Fruit fly (Drosophila melanogaster): ENCODE data around the gene CG42521.

The CG42521 gene

DNA sequence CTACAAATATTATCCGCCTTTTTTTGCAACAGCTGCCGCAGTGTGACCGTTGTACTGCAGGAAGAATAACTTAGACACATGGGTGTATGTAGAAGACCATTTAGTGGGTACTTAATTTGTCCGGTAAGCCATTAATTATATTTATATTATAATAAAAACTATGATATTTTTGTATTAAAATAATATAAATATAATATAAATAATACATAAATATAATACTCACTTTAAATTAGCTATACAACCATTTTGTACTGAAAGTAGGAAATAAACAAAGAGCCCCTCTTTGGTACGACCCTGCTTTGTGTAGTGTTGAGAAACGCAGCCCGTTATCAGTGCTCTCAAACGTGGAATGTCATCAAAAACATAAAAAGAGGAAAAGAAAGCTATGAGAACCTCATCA lies 14.4 kb upstream of the CG42521 start, which contains the start of gene Cnep1r2 (continued):
- TF ChIP-seq Hr4 (GFP tag; optimal IDR thresholded peaks at IDR 0.05) (no peak), CG10631 (GFP tag; optimal IDR thresholded peaks at IDR 0.05) (peak; percentile 97), topi (GFP tag; optimal IDR thresholded peaks at IDR 0.05) (peak; percentile 86), CG11762 (GFP tag; optimal IDR thresholded peaks at IDR 0.05; ENCODE audit: insufficient read depth) (peak; percentile 76), CG6792 (GFP tag; optimal IDR thresholded peaks at IDR 0.05) (peak; percentile 87), fkh (GFP tag; optimal IDR thresholded peaks at IDR 0.05) (peak; percentile 78), CG6808 (GFP tag; optimal IDR thresholded peaks at IDR 0.05) (peak; percentile 88), Eip93F (GFP tag; optimal IDR thresholded peaks at IDR 0.05) (peak; percentile 66), CG4318 (GFP tag; optimal IDR thresholded peaks at IDR 0.05) (peak; percentile 91), Sox14 (GFP tag; optimal IDR thresholded peaks at IDR 0.05) (peak; percentile 84), CG7368 (GFP tag; optimal IDR thresholded peaks at IDR 0.05) (no peak), CG15336 (GFP tag; IDR thresholded peaks at IDR 0.05) (peak; percentile 94), Ets21C (GFP tag; optimal IDR thresholded peaks at IDR 0.05) (peak; percentile 75), CG1621 (tag; optimal IDR thresholded peaks at IDR 0.05) (no peak)

DNA sequence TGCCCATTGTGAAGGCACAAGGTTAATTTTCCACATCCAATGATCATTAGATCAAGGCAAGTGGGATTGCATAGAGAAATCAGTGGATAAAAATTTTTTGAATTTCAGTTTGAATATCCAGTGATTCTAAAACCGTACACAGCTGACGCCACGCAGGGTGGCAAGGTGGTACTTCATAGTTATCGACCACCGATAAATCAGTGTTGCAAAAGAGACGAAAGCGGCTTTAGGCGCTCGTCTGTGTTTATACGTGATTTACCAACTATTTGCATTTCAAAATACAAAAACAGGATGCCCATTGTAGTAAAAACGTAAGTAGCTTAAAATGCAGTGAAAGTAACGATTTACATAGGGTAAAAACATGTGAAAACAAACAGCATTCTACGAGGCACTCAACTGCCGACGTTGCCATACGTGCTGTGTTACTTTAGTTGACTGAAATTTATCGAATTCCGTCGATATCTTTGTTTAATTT lies 7.5 kb upstream of the CG42521 start, which contains the start of the genes CG42535, CG34001 and hay:
Gene CG42535 (minus strand): TSS at position 51 of the 475 bp plus-strand sequence.
Gene CG34001 (plus strand): TSS at position 195 of the 475 bp plus-strand sequence.
Gene hay (plus strand): TSS at position 195 of the 475 bp plus-strand sequence.
- TF ChIP-seq fkh (GFP tag; optimal IDR thresholded peaks at IDR 0.05): no peak
- TF ChIP-seq Hr39 (GFP tag; optimal IDR thresholded peaks at IDR 0.05): no peak
- TF ChIP-seq Smox (GFP tag; optimal IDR thresholded peaks at IDR 0.05): no peak
- peak; percentile 45 for TF ChIP-seq Sox14 (GFP tag; optimal IDR thresholded peaks at IDR 0.05)
- no peak for TF ChIP-seq cyc (GFP tag; optimal IDR thresholded peaks at IDR 0.05)

DNA sequence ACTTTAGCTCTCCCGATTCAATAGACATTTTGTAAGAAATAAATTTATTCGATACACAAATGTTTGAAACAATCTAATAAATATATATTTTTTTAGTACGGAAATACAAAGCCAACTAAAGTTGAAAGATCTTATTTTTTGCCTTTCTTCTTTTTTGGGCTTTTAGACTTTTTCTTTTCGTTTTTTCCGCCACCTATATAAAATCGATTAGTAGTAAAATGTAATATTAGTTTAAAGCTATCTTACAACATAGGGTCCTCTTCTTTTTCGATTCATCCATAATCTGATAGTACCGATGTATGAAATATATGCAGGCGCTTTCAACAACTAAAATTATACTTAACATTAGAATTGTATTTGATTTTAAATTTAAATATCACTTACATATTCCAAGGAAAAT lies 6.6 kb upstream of the CG42521 start, which contains the start of gene CG42536:
Gene CG42536 (minus strand): TSS at position 101 of the 400 bp plus-strand sequence.
- TF ChIP-seq CG31627 (GFP tag; optimal IDR thresholded peaks at IDR 0.05) (no peak), CG8319 (GFP tag; optimal IDR thresholded peaks at IDR 0.05) (no peak), eg (GFP tag; IDR thresholded peaks at IDR 0.05) (no peak), CG10669 (GFP tag; optimal IDR thresholded peaks at IDR 0.05) (no peak), achi (GFP tag; optimal IDR thresholded peaks at IDR 0.05) (no peak), Gug (GFP tag; IDR thresholded peaks at IDR 0.05) (no peak), Sox102F (GFP tag; optimal IDR thresholded peaks at IDR 0.05) (no peak), CG3032 (tag; optimal IDR thresholded peaks at IDR 0.05) (no peak), CG34406 (GFP tag; optimal IDR thresholded peaks at IDR 0.05) (no peak), svp (GFP tag) (no peak), salr (GFP tag; optimal IDR thresholded peaks at IDR 0.05) (no peak), esn (GFP tag; optimal IDR thresholded peaks at IDR 0.05) (no peak)

DNA sequence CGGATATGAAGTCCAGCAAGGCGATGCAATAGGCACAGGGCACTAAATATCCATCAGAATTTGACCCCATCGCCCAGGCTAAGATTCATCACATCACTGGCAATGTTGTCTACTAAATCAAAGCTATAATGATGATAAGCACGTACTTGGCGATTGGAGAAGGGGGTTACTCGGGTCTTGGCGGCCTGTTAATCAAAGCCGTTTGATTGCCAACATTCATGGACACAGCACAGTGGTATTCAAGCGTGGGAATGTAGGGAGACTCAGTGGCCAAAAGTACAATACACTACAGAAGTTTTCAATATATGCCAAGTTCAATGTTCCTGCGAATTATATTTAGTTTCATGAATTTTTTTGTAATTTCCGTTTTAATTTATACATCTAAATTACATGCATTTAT lies 5.0 kb upstream of the CG42521 start, which contains the start of gene CG14151:
Gene CG14151 (minus strand): TSS at position 101 of the 400 bp plus-strand sequence.
- TF ChIP-seq spab (GFP tag; optimal IDR thresholded peaks at IDR 0.05): no peak
- no peak for TF ChIP-seq CG10631 (GFP tag; optimal IDR thresholded peaks at IDR 0.05)
- TF ChIP-seq CG6163 (GFP tag; IDR thresholded peaks at IDR 0.05): no peak
- TF ChIP-seq eg (GFP tag; IDR thresholded peaks at IDR 0.05): no peak
- TF ChIP-seq CG10669 (GFP tag; optimal IDR thresholded peaks at IDR 0.05): no peak
- no peak for TF ChIP-seq CG11762 (GFP tag; optimal IDR thresholded peaks at IDR 0.05; ENCODE audit: insufficient read depth)
- no peak for TF ChIP-seq fkh (GFP tag; optimal IDR thresholded peaks at IDR 0.05)
- no peak for TF ChIP-seq cyc (GFP tag; optimal IDR thresholded peaks at IDR 0.05)
- no peak for TF ChIP-seq CG1621 (tag; optimal IDR thresholded peaks at IDR 0.05)
- TF ChIP-seq CG11294 (GFP tag; IDR thresholded peaks at IDR 0.05): no peak
- TF ChIP-seq Ets96B (tag; optimal IDR thresholded peaks at IDR 0.05): no peak
- TF ChIP-seq pdm3 (GFP tag; optimal IDR thresholded peaks at IDR 0.05): no peak
- no peak for TF ChIP-seq Sox15 (GFP tag; optimal IDR thresholded peaks at IDR 0.05)
- TF ChIP-seq svp (GFP tag): no peak
- TF ChIP-seq dac (GFP tag; optimal IDR thresholded peaks at IDR 0.05): no peak
- TF ChIP-seq CG6854 (GFP tag; optimal IDR thresholded peaks at IDR 0.05): no peak
- no peak for TF ChIP-seq esn (GFP tag; optimal IDR thresholded peaks at IDR 0.05)
- TF ChIP-seq CG31627 (GFP tag; optimal IDR thresholded peaks at IDR 0.05): no peak
- TF ChIP-seq Blimp-1 (GFP tag; optimal IDR thresholded peaks at IDR 0.05): no peak
